Worm (Caenorhabditis elegans): ENCODE data around the gene mdt-15.

- TF ChIP-seq him-1 (tag; optimal IDR thresholded peaks at IDR 0.05): no peak
- TF ChIP-seq dao-5 (tag; optimal IDR thresholded peaks at IDR 0.05): no peak
Measured at ce11 chrIII:5874263-5874662, 40.7 kb upstream of the mdt-15 start.

All from whole organism, L4/young adult.